Worm (Caenorhabditis elegans): ENCODE measurements around the gene irld-45.

DNA sequence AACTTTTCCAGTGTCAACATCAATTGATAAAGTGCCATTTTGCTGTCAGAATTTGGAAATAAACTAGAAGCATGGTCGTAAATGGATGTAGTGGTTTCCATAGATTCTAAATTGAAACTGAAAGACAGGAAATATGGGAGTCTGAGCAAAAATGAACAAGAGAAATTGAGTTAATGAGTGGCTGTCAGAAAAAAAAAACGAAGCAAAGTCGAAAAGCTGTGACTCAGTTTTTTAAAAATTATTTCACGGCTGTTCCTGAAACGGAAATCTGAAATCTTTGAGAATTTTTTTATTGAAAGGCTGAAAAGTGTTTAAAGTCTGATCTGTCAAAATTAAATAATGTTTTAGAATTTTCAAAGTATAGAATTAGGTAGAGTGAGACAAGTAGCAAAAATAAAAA, 30.1 kb downstream of the irld-45 start, which contains the start of gene srw-98:
- TF ChIP-seq cog-1 (tag; optimal IDR thresholded peaks at IDR 0.05): no peak
- no peak for TF ChIP-seq ztf-29 (GFP tag; IDR thresholded peaks at IDR 0.05)
- TF ChIP-seq flt-1 (GFP tag; IDR thresholded peaks at IDR 0.05): no peak
- no peak for TF ChIP-seq klf-2 (GFP tag; conservative IDR thresholded peaks at IDR 0.05)
